Worm (Caenorhabditis elegans) whole organism, young adult: ENCODE measurements around the gene ZK180.5.

Experiments used
- B0019.2 ChIP-seq: fragments of 200-800 bp; sonication (Bioruptor generic); conservative IDR thresholded peaks from 2 replicates; pipeline ENCODE4 v1.3.6; 2022; ENCODE audit warnings: missing genetic modification reagents, missing genetic modification characterization, missing compliant biosample characterization
- F37B4.10 ChIP-seq: fragments of 200-800 bp; sonication (Bioruptor generic); IDR thresholded peaks from 2 replicates; pipeline ENCODE4 v1.3.6; 2022; ENCODE audit warnings: missing genetic modification characterization, missing compliant biosample characterization
- F39B2.1 ChIP-seq: fragments of 200-800 bp; sonication (Bioruptor generic); IDR thresholded peaks from 2 replicates; pipeline ENCODE4 v1.3.6; 2022; ENCODE audit warnings: missing genetic modification reagents, missing genetic modification characterization, missing compliant biosample characterization
- K11D2.4 ChIP-seq: fragments of 200-800 bp; sonication (Bioruptor generic); IDR thresholded peaks from 2 replicates; pipeline ENCODE4 v1.3.6; 2022; ENCODE audit warnings: missing genetic modification reagents, missing genetic modification characterization, missing compliant biosample characterization
- K12H6.12 ChIP-seq: fragments of 200-800 bp; sonication (Bioruptor generic); optimal IDR thresholded peaks from 2 replicates; lab custom pipeline; 2018; ENCODE audit warnings: mild to moderate bottlenecking, missing genetic modification characterization, missing compliant biosample characterization
- T26A5.8 ChIP-seq: sonication (generic microtip); optimal IDR thresholded peaks from 2 replicates; lab custom pipeline; 2016; ENCODE audit warnings: missing genetic modification characterization, missing compliant biosample characterization
- Y56A3A.18 ChIP-seq: fragments of 200-800 bp; sonication (Bioruptor generic); IDR thresholded peaks from 2 replicates; pipeline ENCODE4 v1.3.6; 2022; ENCODE audit warnings: missing genetic modification reagents, missing genetic modification characterization, missing compliant biosample characterization
- aptf-3 ChIP-seq: fragments of 200-800 bp; sonication (Bioruptor generic); IDR thresholded peaks from 2 replicates; pipeline ENCODE4 v1.3.6; 2022; ENCODE audit warnings: missing genetic modification characterization, missing compliant biosample characterization
- attf-6 ChIP-seq: fragments of 200-800 bp; sonication (Bioruptor generic); IDR thresholded peaks from 2 replicates; pipeline ENCODE4 v1.3.6; 2022; ENCODE audit warnings: missing genetic modification reagents, missing genetic modification characterization, missing compliant biosample characterization
- bed-1 ChIP-seq: fragments of 200-800 bp; sonication (Bioruptor generic); IDR thresholded peaks from 2 replicates; pipeline ENCODE4 v1.3.6; 2022; ENCODE audit warnings: missing genetic modification reagents, missing genetic modification characterization, missing compliant biosample characterization
- cebp-1 ChIP-seq, 2 experiments: fragments of 200-800 bp in 1 of 2; sonication (Bioruptor generic) in 1 of 2; sonication (generic microtip) in 1 of 2; IDR thresholded peaks in 1 of 2; optimal IDR thresholded peaks in 1 of 2; 2 replicates each; pipeline versions ENCODE4 v1.3.6 to Lab custom; 2017 to 2022; ENCODE audit warnings: missing compliant biosample characterization in 2 of 2, missing genetic modification characterization in 2 of 2, mild to moderate bottlenecking in 1 of 2, missing genetic modification reagents in 1 of 2, moderate library complexity in 1 of 2
- ceh-27 ChIP-seq: fragments of 200-800 bp; sonication (Bioruptor generic); optimal IDR thresholded peaks from 2 replicates; lab custom pipeline; 2018; ENCODE audit warnings: mild to moderate bottlenecking, missing genetic modification characterization, moderate library complexity, missing compliant biosample characterization
- ceh-91 ChIP-seq: fragments of 200-800 bp; sonication (Bioruptor generic); IDR thresholded peaks from 2 replicates; pipeline ENCODE4 v1.3.6; 2022; ENCODE audit warnings: missing genetic modification reagents, missing genetic modification characterization, missing compliant biosample characterization
- chd-7 ChIP-seq: sonication (generic microtip); optimal IDR thresholded peaks from 2 replicates; lab custom pipeline; 2016; ENCODE audit warnings: mild to moderate bottlenecking, missing genetic modification characterization, moderate library complexity, missing compliant biosample characterization
- egrh-3 ChIP-seq: fragments of 200-800 bp; sonication (Bioruptor generic); IDR thresholded peaks from 2 replicates; pipeline ENCODE4 v1.3.6; 2022; ENCODE audit warnings: missing genetic modification reagents, missing genetic modification characterization, missing compliant biosample characterization
- gei-17 ChIP-seq: fragments of 200-800 bp; sonication (Bioruptor generic); optimal IDR thresholded peaks from 2 replicates; lab custom pipeline; 2018; ENCODE audit warnings: mild to moderate bottlenecking, missing genetic modification characterization, missing compliant biosample characterization
- hrde-1 ChIP-seq: sonication (generic microtip); optimal IDR thresholded peaks from 2 replicates; lab custom pipeline; 2016; ENCODE audit warnings: missing genetic modification characterization, mild to moderate bottlenecking, missing compliant biosample characterization, moderate library complexity, missing genotype, missing genetic modification reagents, borderline replicate concordance
- lag-1 ChIP-seq: fragments of 200-800 bp; sonication (Bioruptor generic); IDR thresholded peaks from 2 replicates; pipeline ENCODE4 v1.3.6; 2022; ENCODE audit warnings: missing genetic modification reagents, missing genetic modification characterization, missing compliant biosample characterization
- let-526 ChIP-seq: fragments of 200-800 bp; sonication (Bioruptor generic); IDR thresholded peaks from 2 replicates; pipeline ENCODE4 v1.3.6; 2022; ENCODE audit warnings: missing genetic modification reagents, missing genetic modification characterization, missing compliant biosample characterization
- let-607 ChIP-seq, 2 experiments: fragments of 200-800 bp in 1 of 2; sonication (Bioruptor generic) in 1 of 2; sonication (generic microtip) in 1 of 2; optimal IDR thresholded peaks; 2 replicates each; lab custom pipeline; 2016 to 2018; ENCODE audit warnings: mild to moderate bottlenecking in 2 of 2, missing compliant biosample characterization in 2 of 2, missing genetic modification characterization in 2 of 2, moderate library complexity in 2 of 2, missing genotype in 1 of 2
- lin-35 ChIP-seq, 3 experiments: fragments of 150-350 bp in 2 of 3; sonication (generic microtip) in 1 of 3; optimal IDR thresholded peaks; 2 replicates each; lab custom pipeline; 2014 to 2018; ENCODE audit warnings: missing biosample characterization in 3 of 3, missing genetic modification characterization in 3 of 3, missing genetic modification reagents in 3 of 3
- lin-54 ChIP-seq: fragments of 200-800 bp; sonication (Bioruptor generic); optimal IDR thresholded peaks from 2 replicates; lab custom pipeline; 2018; ENCODE audit warnings: mild to moderate bottlenecking, missing genetic modification characterization, missing compliant biosample characterization
- lir-1 ChIP-seq: fragments of 200-800 bp; sonication (Bioruptor generic); conservative IDR thresholded peaks from 2 replicates; pipeline ENCODE4 v1.3.6; 2022; ENCODE audit warnings: missing genetic modification reagents, missing genetic modification characterization, missing compliant biosample characterization
- lsy-27 ChIP-seq: sonication (generic microtip); optimal IDR thresholded peaks from 2 replicates; lab custom pipeline; 2017; ENCODE audit warnings: missing genetic modification characterization, mild to moderate bottlenecking, missing compliant biosample characterization, antibody characterized with exemption, missing genotype, borderline replicate concordance; ENCODE audit not compliant: insufficient read depth
- madf-8 ChIP-seq: fragments of 200-800 bp; sonication (Bioruptor generic); conservative IDR thresholded peaks from 2 replicates; pipeline ENCODE4 v1.3.6; 2022; ENCODE audit warnings: missing genetic modification reagents, missing genetic modification characterization, missing compliant biosample characterization
- mcd-1 ChIP-seq: fragments of 200-800 bp; sonication (Bioruptor generic); IDR thresholded peaks from 2 replicates; pipeline ENCODE4 v1.3.6; 2022; ENCODE audit warnings: missing genetic modification reagents, missing genetic modification characterization, missing compliant biosample characterization
- nfya-1 ChIP-seq: sonication (generic microtip); optimal IDR thresholded peaks from 2 replicates; lab custom pipeline; 2017; ENCODE audit warnings: antibody characterized with exemption, missing compliant biosample characterization, missing genetic modification characterization, borderline replicate concordance; ENCODE audit not compliant: insufficient read depth
- nfyb-1 ChIP-seq: fragments of 200-800 bp; sonication (Bioruptor generic); IDR thresholded peaks from 2 replicates; pipeline ENCODE4 v1.3.6; 2022; ENCODE audit warnings: missing genetic modification reagents, missing genetic modification characterization, missing compliant biosample characterization
- nhr-80 ChIP-seq: sonication (generic microtip); optimal IDR thresholded peaks from 2 replicates; lab custom pipeline; 2016; ENCODE audit warnings: missing genetic modification characterization, missing compliant biosample characterization
- snpc-1.3 ChIP-seq: sonication (generic microtip); optimal IDR thresholded peaks from 2 replicates; lab custom pipeline; 2017; ENCODE audit warnings: missing genetic modification characterization, mild to moderate bottlenecking, missing compliant biosample characterization, antibody characterized with exemption, moderate library complexity, missing genotype, missing genetic modification reagents; ENCODE audit not compliant: insufficient read depth
- tbp1 ChIP-seq: fragments of 200-800 bp; sonication (Bioruptor generic); optimal IDR thresholded peaks from 2 replicates; lab custom pipeline; 2018; ENCODE audit warnings: mild to moderate bottlenecking, missing genetic modification characterization, missing compliant biosample characterization
- unc-130 ChIP-seq: sonication (generic microtip); optimal IDR thresholded peaks from 2 replicates; lab custom pipeline; 2016; ENCODE audit warnings: missing genetic modification reagents, missing genetic modification characterization, missing compliant biosample characterization
- ztf-26 ChIP-seq: sonication (generic microtip); optimal IDR thresholded peaks from 2 replicates; lab custom pipeline; 2017; ENCODE audit warnings: missing genetic modification characterization, missing compliant biosample characterization

The ZK180.5 gene

DNA sequence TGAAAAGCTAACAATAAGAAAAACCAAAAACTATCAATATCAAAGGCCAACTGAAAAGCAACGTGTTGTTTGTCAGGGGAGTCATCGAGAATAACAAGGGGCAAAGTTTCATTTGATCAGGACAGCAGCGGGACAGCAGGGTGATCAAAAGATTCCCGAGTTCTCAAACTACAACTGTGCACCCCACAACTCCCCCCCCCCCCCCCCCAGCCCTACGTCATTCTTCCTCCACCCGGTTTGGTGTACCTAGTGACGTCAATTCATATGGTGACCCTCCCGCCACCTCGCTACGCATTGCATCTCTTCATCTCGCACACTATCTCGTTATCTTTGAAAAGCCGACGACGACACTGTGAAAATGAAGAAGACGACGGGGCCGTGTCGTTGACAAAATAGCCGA, 43.2 kb downstream of the ZK180.5 start (continued):
- TF ChIP-seq cebp-1 (GFP tag; IDR thresholded peaks at IDR 0.05; lab: Robert Waterston, UW) = no peak; the same call in 1 of the 2 replicates
- TF ChIP-seq cebp-1 (tag; optimal IDR thresholded peaks at IDR 0.05; lab: Kevin White, UChicago) = peak; percentile 66
- peak; percentile 1 for TF ChIP-seq ceh-27 (GFP tag; lab: Kevin White, UChicago)
- no peak for TF ChIP-seq Y56A3A.18 (GFP tag; lab: Robert Waterston, UW)
- no peak for TF ChIP-seq madf-8 (GFP tag; lab: Robert Waterston, UW)
- TF ChIP-seq nfyb-1 (GFP tag; lab: Robert Waterston, UW) = peak; percentile 37; the same call in 1 of the 2 replicates
- TF ChIP-seq ztf-26 (tag; lab: Kevin White, UChicago) = peak; percentile 50
- TF ChIP-seq lag-1 (GFP tag; lab: Robert Waterston, UW) = no peak
- no peak for TF ChIP-seq hrde-1 (tag; lab: Kevin White, UChicago)
- TF ChIP-seq chd-7 (tag; lab: Kevin White, UChicago) = peak; percentile 30
- TF ChIP-seq snpc-1.3 (tag; lab: Kevin White, UChicago) = no peak
- no peak for TF ChIP-seq gei-17 (GFP tag; lab: Kevin White, UChicago)
- TF ChIP-seq lsy-27 (tag; lab: Kevin White, UChicago) = no peak
- peak; percentile 12; the same call in 1 of the 2 replicates for TF ChIP-seq K11D2.4 (GFP tag; lab: Robert Waterston, UW)
- TF ChIP-seq egrh-3 (GFP tag; lab: Robert Waterston, UW) = peak; percentile 51; the same call in 1 of the 2 replicates
- TF ChIP-seq aptf-3 (GFP tag; lab: Robert Waterston, UW) = no peak
- no peak for TF ChIP-seq T26A5.8
- TF ChIP-seq F37B4.10 (GFP tag; lab: Robert Waterston, UW) = no peak
- no peak for TF ChIP-seq B0019.2 (GFP tag; lab: Robert Waterston, UW)
- TF ChIP-seq unc-130 (GFP tag; lab: Kevin White, UChicago) = no peak
- TF ChIP-seq let-607 (tag; optimal IDR thresholded peaks at IDR 0.05; lab: Kevin White, UChicago) = no peak
- TF ChIP-seq ceh-91 (GFP tag; lab: Robert Waterston, UW) = no peak
- TF ChIP-seq K12H6.12 (tag; lab: Kevin White, UChicago) = peak; percentile 6

DNA sequence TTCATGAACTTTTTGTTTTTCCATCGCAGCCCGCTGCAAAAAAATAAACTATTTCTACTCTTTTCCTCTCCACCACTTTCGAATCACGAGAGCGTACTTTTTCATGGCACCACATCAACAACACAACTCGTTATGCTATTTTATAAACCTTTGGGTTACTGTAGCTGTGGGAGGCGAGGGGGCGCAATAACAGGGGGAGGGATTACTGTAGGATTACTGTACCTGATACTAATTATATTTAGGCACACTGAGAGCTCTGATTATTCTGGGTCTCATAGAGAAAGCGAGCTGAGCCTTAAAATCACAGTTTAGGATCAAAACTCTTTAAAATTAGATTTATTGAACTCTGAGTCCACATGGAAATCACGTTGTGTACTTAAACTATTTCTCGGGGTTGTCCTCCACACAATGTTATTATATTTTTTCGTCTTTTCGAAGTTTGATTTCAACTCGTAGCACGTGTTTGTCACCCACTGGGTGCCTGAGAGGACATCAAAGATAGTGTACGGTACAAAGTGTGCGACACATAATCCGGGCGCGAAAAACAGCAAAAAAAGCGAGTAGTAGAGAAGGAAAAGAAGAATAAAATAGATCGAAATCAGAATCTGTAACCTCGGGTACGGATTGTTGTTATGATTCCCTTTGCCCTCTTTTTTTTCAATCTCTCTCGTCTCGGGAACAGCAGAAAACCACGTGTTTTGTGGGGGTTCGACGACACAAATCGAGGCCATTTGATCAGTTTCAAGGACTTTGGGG, 44.4 kb downstream of the ZK180.5 start:
- peak; percentile 5; the same call in 1 of the 2 replicates for TF ChIP-seq mcd-1 (GFP tag; lab: Robert Waterston, UW)
- TF ChIP-seq nfya-1 (tag; lab: Kevin White, UChicago) = no peak
- 0 out of 2 replicates have a peak, but pooled peaks have one; percentile 19 for TF ChIP-seq lir-1
- TF ChIP-seq lin-54 = no peak
- TF ChIP-seq tbp1 (GFP tag; lab: Kevin White, UChicago) = peak; percentile 11
- no peak for TF ChIP-seq bed-1 (GFP tag; lab: Robert Waterston, UW)
- TF ChIP-seq ceh-91 (GFP tag; lab: Robert Waterston, UW) = no peak
- peak; percentile 30 for TF ChIP-seq nhr-80 (tag; lab: Kevin White, UChicago)
- TF ChIP-seq cebp-1 (GFP tag; IDR thresholded peaks at IDR 0.05; lab: Robert Waterston, UW) = no peak
- TF ChIP-seq cebp-1 (tag; optimal IDR thresholded peaks at IDR 0.05; lab: Kevin White, UChicago) = peak; percentile 44
- TF ChIP-seq chd-7 (tag; lab: Kevin White, UChicago) = peak; percentile 11
- TF ChIP-seq let-526 = peak; percentile 8; the same call in 1 of the 2 replicates
- 0 out of 2 replicates have a peak, but pooled peaks have one; percentile 10 for TF ChIP-seq K11D2.4 (GFP tag; lab: Robert Waterston, UW)
- 0 out of 2 replicates have a peak, but pooled peaks have one; percentile 6 for TF ChIP-seq Y56A3A.18 (GFP tag; lab: Robert Waterston, UW)
- TF ChIP-seq F37B4.10 (GFP tag; lab: Robert Waterston, UW) = no peak
- TF ChIP-seq attf-6 = 0 out of 2 replicates have a peak, but pooled peaks have one; percentile 23
- TF ChIP-seq lin-35 (GFP tag; optimal IDR thresholded peaks at IDR 0.05; lab: Kevin White, UChicago) = peak in 1 of 3 experiments; percentile 14
- no peak for TF ChIP-seq F39B2.1 (GFP tag; lab: Robert Waterston, UW)
- TF ChIP-seq ceh-27 (GFP tag; lab: Kevin White, UChicago) = peak; percentile 11
